Fruit fly (Drosophila melanogaster) whole organism, embryonic: ENCODE data around the gene CG13601.
A peak's percentile ranks its signal among the peaks of the same experiment; 100 is the strongest.

Source experiments
- ATbp ChIP-seq: fragments of 200-800 bp; sonication (Bioruptor generic); optimal IDR thresholded peaks from 2 replicates; lab custom pipeline; 2017; ENCODE audit warnings: missing biosample characterization, mild to moderate bottlenecking, missing genetic modification characterization, missing genetic modification reagents
- Ada2b ChIP-seq: fragments of 200-800 bp; sonication (Bioruptor generic); IDR thresholded peaks from 2 replicates; pipeline ENCODE4 v1.3.6; 2022; ENCODE audit warnings: missing biosample characterization, missing genetic modification characterization
- Antp ChIP-seq: fragments of 200-800 bp; sonication (Bioruptor generic); optimal IDR thresholded peaks from 3 replicates; lab custom pipeline; 2016; ENCODE audit warnings: missing biosample characterization, missing genetic modification characterization
- B-H1 ChIP-seq: fragments of 200-800 bp; sonication (Bioruptor generic); IDR thresholded peaks from 3 replicates; pipeline ENCODE4 v1.3.6; 2022; ENCODE audit warnings: missing biosample characterization, missing genetic modification characterization
- CG10274 ChIP-seq: fragments of 200-800 bp; sonication (Bioruptor generic); optimal IDR thresholded peaks from 3 replicates; lab custom pipeline; 2017; ENCODE audit warnings: missing biosample characterization, mild to moderate bottlenecking, missing genetic modification characterization
- CG11695 ChIP-seq: fragments of 200-800 bp; sonication (Bioruptor generic); IDR thresholded peaks from 3 replicates; pipeline ENCODE4 v1.3.6; 2022; ENCODE audit warnings: missing biosample characterization, missing genetic modification characterization
- CG12071 ChIP-seq: fragments of 200-800 bp; sonication (Bioruptor generic); optimal IDR thresholded peaks from 3 replicates; lab custom pipeline; 2018; ENCODE audit warnings: missing biosample characterization, mild to moderate bottlenecking, missing genetic modification characterization
- CG12391 ChIP-seq: fragments of 200-800 bp; sonication (Bioruptor generic); optimal IDR thresholded peaks from 3 replicates; lab custom pipeline; 2018; ENCODE audit warnings: missing biosample characterization, mild to moderate bottlenecking, missing genetic modification characterization, moderate library complexity
- CG14441 ChIP-seq: fragments of 200-800 bp; sonication (Bioruptor generic); IDR thresholded peaks from 2 replicates; pipeline ENCODE4 v1.3.6; 2022; ENCODE audit warnings: missing biosample characterization, missing genetic modification characterization
- CG15073 ChIP-seq: fragments of 200-800 bp; sonication (Bioruptor generic); optimal IDR thresholded peaks from 2 replicates; lab custom pipeline; 2016; ENCODE audit warnings: missing biosample characterization, missing genetic modification characterization
- CG15601 ChIP-seq: fragments of 200-800 bp; sonication (Bioruptor generic); optimal IDR thresholded peaks from 3 replicates; lab custom pipeline; 2019; ENCODE audit warnings: missing biosample characterization, mild to moderate bottlenecking, missing genetic modification characterization, moderate library complexity
- CG17359 ChIP-seq: fragments of 200-800 bp; sonication (Bioruptor generic); optimal IDR thresholded peaks from 3 replicates; lab custom pipeline; 2018; ENCODE audit warnings: missing biosample characterization, mild to moderate bottlenecking, missing genetic modification characterization, moderate library complexity
- CG17829 ChIP-seq: fragments of 200-800 bp; optimal IDR thresholded peaks from 2 replicates; lab custom pipeline; 2019; ENCODE audit warnings: missing biosample characterization, mild to moderate bottlenecking, missing genetic modification characterization, moderate library complexity
- CG18599 ChIP-seq: fragments of 200-800 bp; sonication (Bioruptor generic); optimal IDR thresholded peaks from 3 replicates; lab custom pipeline; 2017; ENCODE audit warnings: missing biosample characterization, missing genetic modification characterization, mild to moderate bottlenecking, moderate library complexity, missing genetic modification reagents
- CG30020 ChIP-seq: fragments of 200-800 bp; optimal IDR thresholded peaks from 2 replicates; lab custom pipeline; 2019; ENCODE audit warnings: missing biosample characterization, mild to moderate bottlenecking, missing genetic modification characterization, moderate library complexity
- CG3163 ChIP-seq: fragments of 200-800 bp; sonication (Bioruptor generic); optimal IDR thresholded peaks from 3 replicates; lab custom pipeline; 2016; ENCODE audit warnings: missing biosample characterization, missing genetic modification characterization
- CG4820 ChIP-seq: fragments of 200-800 bp; sonication (Bioruptor generic); optimal IDR thresholded peaks from 3 replicates; lab custom pipeline; 2016; ENCODE audit warnings: missing biosample characterization, missing genetic modification characterization
- CG7556 ChIP-seq: fragments of 200-800 bp; sonication (Bioruptor generic); optimal IDR thresholded peaks from 2 replicates; lab custom pipeline; 2017; ENCODE audit warnings: missing biosample characterization, mild to moderate bottlenecking, missing genetic modification characterization
- D19B ChIP-seq: fragments of 200-800 bp; sonication (Bioruptor generic); optimal IDR thresholded peaks from 2 replicates; lab custom pipeline; 2017; ENCODE audit warnings: missing biosample characterization, mild to moderate bottlenecking, missing genetic modification characterization
- Dad ChIP-seq: fragments of 200-800 bp; sonication (Bioruptor generic); optimal IDR thresholded peaks from 3 replicates; lab custom pipeline; 2016; ENCODE audit warnings: missing biosample characterization, missing genetic modification characterization
- Dek ChIP-seq: fragments of 200-800 bp; sonication (Bioruptor generic); optimal IDR thresholded peaks from 3 replicates; lab custom pipeline; 2019; ENCODE audit warnings: missing biosample characterization, mild to moderate bottlenecking, missing genetic modification characterization, moderate library complexity
- ERR ChIP-seq: fragments of 200-800 bp; sonication (Bioruptor generic); optimal IDR thresholded peaks from 2 replicates; lab custom pipeline; 2016; ENCODE audit warnings: missing biosample characterization, missing genetic modification characterization
- Fer2 ChIP-seq: fragments of 200-800 bp; sonication (Bioruptor generic); optimal IDR thresholded peaks from 2 replicates; lab custom pipeline; 2018; ENCODE audit warnings: missing biosample characterization, mild to moderate bottlenecking, missing genetic modification characterization, moderate library complexity
- Gug ChIP-seq: fragments of 200-800 bp; sonication (Bioruptor generic); IDR thresholded peaks from 4 replicates; pipeline ENCODE4 v1.3.6; 2022; ENCODE audit warnings: missing biosample characterization, missing genetic modification characterization
- HmgD ChIP-seq: fragments of 200-800 bp; sonication (Bioruptor generic); optimal IDR thresholded peaks from 3 replicates; lab custom pipeline; 2016; ENCODE audit warnings: missing biosample characterization, missing genetic modification characterization
- Mad ChIP-seq: fragments of 200-800 bp; sonication (Bioruptor generic); optimal IDR thresholded peaks from 2 replicates; lab custom pipeline; 2016; ENCODE audit warnings: missing biosample characterization, missing genetic modification characterization
- Myb ChIP-seq: fragments of 200-800 bp; sonication (Bioruptor generic); optimal IDR thresholded peaks from 2 replicates; lab custom pipeline; 2016; ENCODE audit warnings: missing biosample characterization, missing genetic modification characterization
- Pdp1 ChIP-seq, 2 experiments: fragments of 200-800 bp; sonication (Bioruptor generic); optimal IDR thresholded peaks; 3 replicates each; lab custom pipeline; 2016; ENCODE audit warnings: missing biosample characterization in 2 of 2, missing genetic modification characterization in 2 of 2, mild to moderate bottlenecking in 1 of 2, moderate library complexity in 1 of 2
- Scr ChIP-seq: fragments of 200-800 bp; sonication (Bioruptor generic); IDR thresholded peaks from 2 replicates; pipeline ENCODE4 v1.3.6; 2022; ENCODE audit warnings: missing biosample characterization, missing genetic modification characterization; ENCODE audit not compliant: partially characterized antibody
- btn ChIP-seq: fragments of 200-800 bp; sonication (Bioruptor generic); optimal IDR thresholded peaks from 2 replicates; lab custom pipeline; 2016; ENCODE audit warnings: missing biosample characterization, missing genetic modification characterization
- dmrt11E ChIP-seq: fragments of 200-800 bp; sonication (Bioruptor generic); optimal IDR thresholded peaks from 3 replicates; lab custom pipeline; 2018; ENCODE audit warnings: missing biosample characterization, mild to moderate bottlenecking, missing genetic modification characterization, moderate library complexity
- dmrt99B ChIP-seq: fragments of 200-800 bp; sonication (Bioruptor generic); optimal IDR thresholded peaks from 2 replicates; lab custom pipeline; 2018; ENCODE audit warnings: missing biosample characterization, mild to moderate bottlenecking, missing genetic modification characterization, moderate library complexity
- en ChIP-seq: fragments of 200-800 bp; sonication (Bioruptor generic); optimal IDR thresholded peaks from 2 replicates; lab custom pipeline; 2016; ENCODE audit warnings: missing biosample characterization, missing genetic modification characterization
- ewg ChIP-seq: fragments of 200-800 bp; sonication (Bioruptor generic); optimal IDR thresholded peaks from 3 replicates; lab custom pipeline; 2017; ENCODE audit warnings: mild to moderate bottlenecking, missing biosample characterization, missing genetic modification reagents, missing genetic modification characterization
- exex ChIP-seq: fragments of 200-800 bp; sonication (Bioruptor generic); optimal IDR thresholded peaks from 4 replicates; lab custom pipeline; 2018; ENCODE audit warnings: missing biosample characterization, mild to moderate bottlenecking, missing genetic modification characterization, moderate library complexity
- gce ChIP-seq: fragments of 200-800 bp; sonication (Bioruptor generic); IDR thresholded peaks from 3 replicates; pipeline ENCODE4 v1.3.6; 2022; ENCODE audit warnings: missing biosample characterization, missing genetic modification characterization
- gem ChIP-seq: fragments of 200-800 bp; sonication (Bioruptor generic); optimal IDR thresholded peaks from 2 replicates; lab custom pipeline; 2019; ENCODE audit warnings: missing biosample characterization, mild to moderate bottlenecking, missing genetic modification characterization, moderate library complexity
- her ChIP-seq: fragments of 200-800 bp; sonication (Bioruptor generic); optimal IDR thresholded peaks from 2 replicates; lab custom pipeline; 2016; ENCODE audit warnings: missing biosample characterization, missing genetic modification characterization
- kni ChIP-seq: fragments of 200-800 bp; sonication (Bioruptor generic); optimal IDR thresholded peaks from 3 replicates; lab custom pipeline; 2017; ENCODE audit warnings: mild to moderate bottlenecking, missing biosample characterization, missing genetic modification reagents, missing genetic modification characterization
- lov ChIP-seq, 2 experiments: fragments of 200-800 bp in 1 of 2; fragments of >200 bp in 1 of 2; sonication (Bioruptor generic) in 1 of 2; IDR thresholded peaks in 1 of 2; optimal IDR thresholded peaks in 1 of 2; 2 replicates in 1 of 2; 3 replicates in 1 of 2; pipeline versions ENCODE4 v1.3.6 to Lab custom; 2017 to 2022; ENCODE audit warnings: missing biosample characterization in 1 of 2, missing genetic modification characterization in 1 of 2
- odd ChIP-seq: fragments of 200-800 bp; sonication (Bioruptor generic); optimal IDR thresholded peaks from 2 replicates; lab custom pipeline; 2017; ENCODE audit warnings: missing biosample characterization, mild to moderate bottlenecking, missing genetic modification characterization
- pzg ChIP-seq: fragments of 200-800 bp; sonication (Bioruptor generic); optimal IDR thresholded peaks from 3 replicates; lab custom pipeline; 2018; ENCODE audit warnings: missing biosample characterization, mild to moderate bottlenecking, missing genetic modification characterization, moderate library complexity
- tgo ChIP-seq: fragments of 200-800 bp; sonication (Bioruptor generic); IDR thresholded peaks from 3 replicates; pipeline ENCODE4 v1.3.6; 2022; ENCODE audit warnings: missing biosample characterization, missing genetic modification characterization
- tup ChIP-seq: fragments of 200-800 bp; sonication (Bioruptor generic); optimal IDR thresholded peaks from 2 replicates; lab custom pipeline; 2016; ENCODE audit warnings: missing biosample characterization, mild to moderate bottlenecking, missing genetic modification characterization, moderate library complexity
- twi ChIP-seq: fragments of 200-800 bp; optimal IDR thresholded peaks from 2 replicates; lab custom pipeline; 2019; ENCODE audit warnings: missing biosample characterization, mild to moderate bottlenecking, missing genetic modification characterization, moderate library complexity
- wdn ChIP-seq: fragments of 200-800 bp; sonication (Bioruptor generic); IDR thresholded peaks from 2 replicates; pipeline ENCODE4 v1.3.6; 2022; ENCODE audit warnings: missing biosample characterization, missing genetic modification characterization
- wor ChIP-seq: fragments of 200-800 bp; sonication (Bioruptor generic); IDR thresholded peaks from 2 replicates; pipeline ENCODE4 v1.3.6; 2022; ENCODE audit warnings: missing biosample characterization, missing genetic modification characterization
- zfh1 ChIP-seq: fragments of 200-800 bp; sonication (Bioruptor generic); IDR thresholded peaks from 3 replicates; pipeline ENCODE4 v1.3.6; 2022; ENCODE audit warnings: missing biosample characterization, missing genetic modification characterization

Gene CG13601

dm6 chr3R:23941643-23942424 is 14.4 kb upstream of the CG13601 start (continued):
- TF ChIP-seq Ada2b (GFP tag; lab: Robert Waterston, UW) (peak; percentile 67), Fer2 (tag; lab: Kevin White, UChicago) (no peak), dmrt11E (tag; lab: Kevin White, UChicago) (no peak), ewg (GFP tag; lab: Kevin White, UChicago) (peak; percentile 3), B-H1 (GFP tag; lab: Robert Waterston, UW) (no peak), HmgD (GFP tag; lab: Kevin White, UChicago) (no peak), CG17829 (tag; lab: Kevin White, UChicago) (no peak), CG12391 (tag; lab: Kevin White, UChicago) (peak; percentile 9), kni (GFP tag; lab: Kevin White, UChicago) (no peak), Antp (GFP tag; lab: Kevin White, UChicago) (peak; percentile 44), CG15073 (GFP tag; lab: Kevin White, UChicago) (no peak), CG7556 (GFP tag; lab: Kevin White, UChicago) (peak; percentile 23), zfh1 (0 out of 3 replicates have a peak, but pooled peaks have one; percentile 40), Dad (no peak), en (GFP tag; lab: Kevin White, UChicago) (no peak), CG14441 (GFP tag; lab: Robert Waterston, UW) (peak; percentile 60; the same call in 1 of the 2 replicates), Pdp1 (GFP tag; optimal IDR thresholded peaks at IDR 0.05; lab: Kevin White, UChicago) (peak; percentile 37 to 96), exex (tag; lab: Kevin White, UChicago) (peak; percentile 7), wdn (GFP tag; lab: Robert Waterston, UW) (peak; percentile 71), Gug (GFP tag; lab: Robert Waterston, UW) (peak; percentile 49; the same call in 2 of the 4 replicates), D19B (GFP tag; lab: Kevin White, UChicago) (peak; percentile 20), btn (GFP tag; lab: Kevin White, UChicago) (no peak), CG11695 (GFP tag; lab: Robert Waterston, UW) (peak; percentile 37; the same call in 1 of the 3 replicates), CG4820 (GFP tag; lab: Kevin White, UChicago) (peak; percentile 22), CG18599 (peak; percentile 65), CG12071 (no peak), wor (GFP tag; lab: Robert Waterston, UW) (peak; percentile 42; the same call in 1 of the 2 replicates), CG10274 (GFP tag; lab: Kevin White, UChicago) (no peak), dmrt99B (tag; lab: Kevin White, UChicago) (peak; percentile 61), CG17359 (peak; percentile 43), gem (tag; lab: Kevin White, UChicago) (peak; percentile 63), Dek (peak; percentile 9), CG15601 (tag; lab: Kevin White, UChicago) (no peak), CG30020 (tag; lab: Kevin White, UChicago) (no peak), Myb (peak; percentile 23), gce (0 out of 3 replicates have a peak, but pooled peaks have one; percentile 18), Scr (no peak), tup (no peak), lov (optimal IDR thresholded peaks at IDR 0.05; lab: Kevin White, UChicago) (no peak), lov (GFP tag; IDR thresholded peaks at IDR 0.05; lab: Robert Waterston, UW) (0 out of 3 replicates have a peak, but pooled peaks have one; percentile 27), twi (tag; lab: Kevin White, UChicago) (peak; percentile 31), Mad (GFP tag; lab: Kevin White, UChicago) (peak; percentile 7), ERR (GFP tag; lab: Kevin White, UChicago) (peak; percentile 30), pzg (GFP tag; lab: Kevin White, UChicago) (no peak), tgo (GFP tag; lab: Robert Waterston, UW) (peak; percentile 49; the same call in 2 of the 3 replicates), her (GFP tag; lab: Kevin White, UChicago) (no peak), odd (GFP tag; lab: Kevin White, UChicago) (no peak), CG3163 (GFP tag; lab: Kevin White, UChicago) (no peak), ATbp (peak; percentile 1)
